Worm (Caenorhabditis elegans) whole organism, late embryonic: Measurements from ENCODE around the gene srlf-10.

ENCODE experiments used
- C38D4.7 ChIP-seq: fragments of 200-800 bp; sonication (Bioruptor generic); optimal IDR thresholded peaks from 2 replicates; lab custom pipeline; 2018; ENCODE audit warnings: mild to moderate bottlenecking, missing genetic modification characterization, moderate library complexity, missing compliant biosample characterization
- K02D7.2 ChIP-seq: sonication (generic microtip); optimal IDR thresholded peaks from 2 replicates; lab custom pipeline; 2017; ENCODE audit warnings: mild to moderate bottlenecking, missing genetic modification characterization, missing compliant biosample characterization
- T23F11.4 ChIP-seq: fragments of 200-800 bp; sonication (Bioruptor generic); optimal IDR thresholded peaks from 2 replicates; lab custom pipeline; 2018; ENCODE audit warnings: mild to moderate bottlenecking, missing genetic modification characterization, missing compliant biosample characterization
- ahr-1 ChIP-seq: sonication (generic microtip); optimal IDR thresholded peaks from 2 replicates; lab custom pipeline; 2016; ENCODE audit warnings: missing genetic modification characterization, missing compliant biosample characterization
- ceh-18 ChIP-seq: sonication (generic microtip); optimal IDR thresholded peaks from 2 replicates; lab custom pipeline; 2016; ENCODE audit warnings: missing genetic modification characterization, missing compliant biosample characterization
- ceh-19 ChIP-seq: fragments of 200-800 bp; sonication (Bioruptor generic); optimal IDR thresholded peaks from 2 replicates; lab custom pipeline; 2018; ENCODE audit warnings: mild to moderate bottlenecking, missing genetic modification characterization, missing compliant biosample characterization
- ceh-2 ChIP-seq: sonication (generic microtip); optimal IDR thresholded peaks from 2 replicates; lab custom pipeline; 2016; ENCODE audit warnings: missing genotype, missing genetic modification characterization, missing compliant biosample characterization
- ceh-22 ChIP-seq: sonication (generic microtip); optimal IDR thresholded peaks from 2 replicates; lab custom pipeline; 2017; ENCODE audit warnings: missing biosample characterization, missing genetic modification characterization
- ceh-24 ChIP-seq: sonication (generic microtip); optimal IDR thresholded peaks from 2 replicates; lab custom pipeline; 2016; ENCODE audit warnings: mild to moderate bottlenecking, missing genetic modification characterization, missing compliant biosample characterization
- ceh-30 ChIP-seq: fragments of 150-350 bp; optimal IDR thresholded peaks from 2 replicates; lab custom pipeline; 2014; ENCODE audit warnings: missing biosample characterization, missing genetic modification characterization
- ceh-6 ChIP-seq: fragments of 200-800 bp; sonication (Bioruptor generic); optimal IDR thresholded peaks from 2 replicates; lab custom pipeline; 2018; ENCODE audit warnings: mild to moderate bottlenecking, missing genetic modification characterization, missing compliant biosample characterization
- ceh-9 ChIP-seq: sonication (generic microtip); optimal IDR thresholded peaks from 2 replicates; lab custom pipeline; 2016; ENCODE audit warnings: mild to moderate bottlenecking, missing genetic modification characterization, inconsistent platforms, missing compliant biosample characterization
- elt-2 ChIP-seq: sonication (generic microtip); optimal IDR thresholded peaks from 2 replicates; lab custom pipeline; 2016; ENCODE audit warnings: missing genetic modification reagents, missing genetic modification characterization, missing compliant biosample characterization
- elt-4 ChIP-seq: sonication (generic microtip); optimal IDR thresholded peaks from 2 replicates; lab custom pipeline; 2016; ENCODE audit warnings: missing genetic modification characterization, missing compliant biosample characterization
- ets-4 ChIP-seq: sonication (generic microtip); optimal IDR thresholded peaks from 2 replicates; lab custom pipeline; 2016; ENCODE audit warnings: missing genetic modification characterization, missing compliant biosample characterization
- fax-1 ChIP-seq: sonication (generic microtip); optimal IDR thresholded peaks from 2 replicates; lab custom pipeline; 2016; ENCODE audit warnings: missing genotype, missing genetic modification characterization, missing compliant biosample characterization
- fkh-6 ChIP-seq: sonication (generic microtip); optimal IDR thresholded peaks from 2 replicates; lab custom pipeline; 2016; ENCODE audit warnings: missing genetic modification characterization, missing compliant biosample characterization
- gmeb-2 ChIP-seq: sonication (generic microtip); optimal IDR thresholded peaks from 2 replicates; lab custom pipeline; 2016; ENCODE audit warnings: missing genetic modification characterization, inconsistent platforms, missing compliant biosample characterization
- hlh-13 ChIP-seq: fragments of 200-800 bp; sonication (Bioruptor generic); optimal IDR thresholded peaks from 2 replicates; lab custom pipeline; 2018; ENCODE audit warnings: mild to moderate bottlenecking, missing genetic modification characterization, missing compliant biosample characterization
- hlh-8 ChIP-seq: sonication (generic microtip); optimal IDR thresholded peaks from 2 replicates; lab custom pipeline; 2016; ENCODE audit warnings: missing genotype, missing genetic modification characterization, missing compliant biosample characterization
- lim-6 ChIP-seq: sonication (generic microtip); optimal IDR thresholded peaks from 2 replicates; lab custom pipeline; 2016; ENCODE audit warnings: missing genetic modification characterization, missing compliant biosample characterization
- nhr-11 ChIP-seq: fragments of 150-350 bp; optimal IDR thresholded peaks from 2 replicates; lab custom pipeline; 2014; ENCODE audit warnings: missing biosample characterization, missing genetic modification characterization
- nhr-232 ChIP-seq: sonication (generic microtip); optimal IDR thresholded peaks from 2 replicates; lab custom pipeline; 2016; ENCODE audit warnings: missing genetic modification characterization, missing compliant biosample characterization
- npax-4 ChIP-seq: sonication (generic microtip); optimal IDR thresholded peaks from 2 replicates; lab custom pipeline; 2016; ENCODE audit warnings: missing genetic modification characterization, missing compliant biosample characterization
- odd-2 ChIP-seq: sonication (generic microtip); optimal IDR thresholded peaks from 2 replicates; lab custom pipeline; 2017; ENCODE audit warnings: antibody characterized with exemption, mild to moderate bottlenecking, missing genetic modification characterization, missing compliant biosample characterization
- pag-3 ChIP-seq: sonication (generic microtip); optimal IDR thresholded peaks from 2 replicates; lab custom pipeline; 2016; ENCODE audit warnings: missing compliant biosample characterization, missing genetic modification characterization, borderline replicate concordance
- pat-9 ChIP-seq: fragments of 200-800 bp; sonication (Bioruptor generic); optimal IDR thresholded peaks from 2 replicates; lab custom pipeline; 2018; ENCODE audit warnings: mild to moderate bottlenecking, missing genetic modification characterization, moderate library complexity, missing compliant biosample characterization
- pax-1 ChIP-seq: fragments of 150-350 bp; optimal IDR thresholded peaks from 2 replicates; lab custom pipeline; 2014; ENCODE audit warnings: missing biosample characterization, missing genetic modification characterization
- pha-2 ChIP-seq: sonication (generic microtip); optimal IDR thresholded peaks from 2 replicates; lab custom pipeline; 2017; ENCODE audit warnings: mild to moderate bottlenecking, missing genetic modification characterization, missing compliant biosample characterization
- pqm-1 ChIP-seq: sonication (generic microtip); optimal IDR thresholded peaks from 2 replicates; lab custom pipeline; 2016; ENCODE audit warnings: missing genetic modification characterization, missing compliant biosample characterization
- pros-1 ChIP-seq: fragments of 150-350 bp; optimal IDR thresholded peaks from 2 replicates; lab custom pipeline; 2014; ENCODE audit warnings: missing biosample characterization, missing genetic modification reagents, missing genetic modification characterization
- rnt-1 ChIP-seq: sonication (generic microtip); optimal IDR thresholded peaks from 2 replicates; lab custom pipeline; 2016; ENCODE audit warnings: missing genetic modification characterization, missing compliant biosample characterization
- sox-2 ChIP-seq: fragments of 200-800 bp; sonication (Bioruptor generic); IDR thresholded peaks from 2 replicates; pipeline ENCODE4 v1.3.6; 2022; ENCODE audit warnings: missing genetic modification reagents, missing genetic modification characterization, missing compliant biosample characterization
- tbx-7 ChIP-seq: sonication (generic microtip); optimal IDR thresholded peaks from 2 replicates; lab custom pipeline; 2016; ENCODE audit warnings: missing genotype, missing genetic modification characterization, missing compliant biosample characterization
- unc-3 ChIP-seq, 2 experiments: fragments of 200-800 bp in 1 of 2; sonication (Bioruptor generic) in 1 of 2; sonication (generic microtip) in 1 of 2; conservative IDR thresholded peaks in 1 of 2; optimal IDR thresholded peaks in 1 of 2; 2 replicates each; pipeline versions ENCODE4 v1.3.6 to Lab custom; 2016 to 2022; ENCODE audit warnings: missing compliant biosample characterization in 2 of 2, missing genetic modification characterization in 2 of 2, missing genetic modification reagents in 1 of 2
- unc-42 ChIP-seq: sonication (generic microtip); optimal IDR thresholded peaks from 2 replicates; lab custom pipeline; 2016; ENCODE audit warnings: missing genotype, missing genetic modification characterization, missing compliant biosample characterization
- ztf-16 ChIP-seq: sonication (generic microtip); optimal IDR thresholded peaks from 2 replicates; lab custom pipeline; 2017; ENCODE audit warnings: missing genetic modification characterization, missing compliant biosample characterization

srlf-10 gene

ce11 chrIII:13429668-13430067, 27.7 kb downstream of the srlf-10 start, which contains the start of gene bli-5:
Gene bli-5 (minus strand): TSS chrIII:13429768.
- TF ChIP-seq ztf-16 (tag; lab: Kevin White, UChicago) (no peak), C38D4.7 (no peak), pag-3 (tag; lab: Kevin White, UChicago) (no peak), hlh-8 (no peak), nhr-232 (tag; lab: Kevin White, UChicago) (no peak), unc-3 (GFP tag; conservative IDR thresholded peaks at IDR 0.05; lab: Robert Waterston, UW) (no peak), unc-3 (tag; optimal IDR thresholded peaks at IDR 0.05; lab: Kevin White, UChicago) (no peak), ceh-30 (tag; lab: Kevin White, UChicago) (no peak), rnt-1 (no peak), fax-1 (tag; lab: Kevin White, UChicago) (no peak), gmeb-2 (tag; lab: Kevin White, UChicago) (no peak), K02D7.2 (tag; lab: Kevin White, UChicago) (no peak), ceh-9 (tag; lab: Kevin White, UChicago) (no peak), ceh-22 (tag; lab: Kevin White, UChicago) (no peak), ceh-24 (tag; lab: Kevin White, UChicago) (no peak), pros-1 (no peak), ceh-19 (no peak), tbx-7 (tag; lab: Kevin White, UChicago) (no peak), T23F11.4 (GFP tag; lab: Kevin White, UChicago) (no peak)
- TF ChIP-seq, all 69 proteins: peak for 0

ce11 chrIII:13430162-13430561, 28.2 kb downstream of the srlf-10 start, which contains the start of gene trf-1:
Gene trf-1 (plus strand): TSS chrIII:13430462.
- no peak for TF ChIP-seq elt-4 (tag; lab: Kevin White, UChicago)
- no peak for TF ChIP-seq hlh-8
- TF ChIP-seq pha-2 = no peak
- no peak for TF ChIP-seq ceh-19
- no peak for TF ChIP-seq odd-2 (tag; lab: Kevin White, UChicago)
- no peak for TF ChIP-seq gmeb-2 (tag; lab: Kevin White, UChicago)
- no peak for TF ChIP-seq ceh-18 (tag; lab: Kevin White, UChicago)
- TF ChIP-seq lim-6 (tag; lab: Kevin White, UChicago) = no peak
- no peak for TF ChIP-seq ceh-22 (tag; lab: Kevin White, UChicago)
- TF ChIP-seq ahr-1 (tag; lab: Kevin White, UChicago) = no peak

- TF ChIP-seq unc-42 (tag; lab: Kevin White, UChicago) (no peak), elt-4 (tag; lab: Kevin White, UChicago) (no peak), elt-2 (tag; lab: Kevin White, UChicago) (no peak), pat-9 (tag; lab: Kevin White, UChicago) (no peak), ets-4 (tag; lab: Kevin White, UChicago) (no peak), ceh-6 (GFP tag; lab: Kevin White, UChicago) (no peak), ceh-2 (tag; lab: Kevin White, UChicago) (no peak), pax-1 (tag; lab: Kevin White, UChicago) (no peak), lim-6 (tag; lab: Kevin White, UChicago) (no peak), ceh-9 (tag; lab: Kevin White, UChicago) (no peak), nhr-232 (tag; lab: Kevin White, UChicago) (no peak), pqm-1 (tag; lab: Kevin White, UChicago) (no peak), pag-3 (tag; lab: Kevin White, UChicago) (no peak), fkh-6 (no peak), npax-4 (tag; lab: Kevin White, UChicago) (no peak), hlh-13 (GFP tag; lab: Kevin White, UChicago) (no peak), nhr-11 (no peak), ceh-30 (tag; lab: Kevin White, UChicago) (no peak), sox-2 (GFP tag; lab: Robert Waterston, UW) (no peak), ahr-1 (tag; lab: Kevin White, UChicago) (no peak)
- TF ChIP-seq, all 69 proteins: peak for 0
Measured at ce11 chrIII:13434404-13434803, 32.4 kb downstream of the srlf-10 start, which contains the start of gene F45G2.7. Gene F45G2.7 (minus strand): TSS chrIII:13434504.
